Fruit fly (Drosophila melanogaster): Measurements from ENCODE around the gene CG4686.

Gene CG4686

dm6 chr3R:19875118-19875887 is 11.0 kb downstream of the CG4686 start, which contains the start of gene Mrp5 (continued):
- TF ChIP-seq CG3847 (GFP tag; IDR thresholded peaks at IDR 0.05), result no peak; the same call in 1 of the 2 replicates
- TF ChIP-seq grn (GFP tag; optimal IDR thresholded peaks at IDR 0.05), result peak; percentile 71
- TF ChIP-seq B-H2 (GFP tag; optimal IDR thresholded peaks at IDR 0.05), result no peak
- no peak for TF ChIP-seq dati (GFP tag; IDR thresholded peaks at IDR 0.05)
- TF ChIP-seq cad (GFP tag; optimal IDR thresholded peaks at IDR 0.05), result no peak
- TF ChIP-seq CG31365 (tag; optimal IDR thresholded peaks at IDR 0.05), result no peak
- peak; percentile 61 for TF ChIP-seq Awh (GFP tag; IDR thresholded peaks at IDR 0.05)
- TF ChIP-seq NC2β (GFP tag; optimal IDR thresholded peaks at IDR 0.05), result no peak
- TF ChIP-seq lola (GFP tag; optimal IDR thresholded peaks at IDR 0.05), result no peak
- peak; percentile 22 for TF ChIP-seq CoRest (tag; optimal IDR thresholded peaks at IDR 0.05)
- peak; percentile 39 for TF ChIP-seq MESR4 (GFP tag; optimal IDR thresholded peaks at IDR 0.05)
- TF ChIP-seq CG13296 (GFP tag; optimal IDR thresholded peaks at IDR 0.05), result peak; percentile 24
- peak; percentile 53 for TF ChIP-seq Rx (GFP tag; IDR thresholded peaks at IDR 0.05)
- TF ChIP-seq CG9797 (GFP tag; optimal IDR thresholded peaks at IDR 0.05), result no peak
- no peak for TF ChIP-seq eve (GFP tag; optimal IDR thresholded peaks at IDR 0.05)
- TF ChIP-seq Mrtf (GFP tag; IDR thresholded peaks at IDR 0.05), result peak; percentile 36; the same call in 2 of the 3 replicates
- TF ChIP-seq CG30020 (tag; optimal IDR thresholded peaks at IDR 0.05), result no peak
- no peak for TF ChIP-seq bab2 (GFP tag; optimal IDR thresholded peaks at IDR 0.05)
- TF ChIP-seq CG8290 (GFP tag; optimal IDR thresholded peaks at IDR 0.05), result no peak
- TF ChIP-seq CG8290 (tag; optimal IDR thresholded peaks at IDR 0.05), result peak in 1 of 2 experiments; percentile 20
- no peak for TF ChIP-seq schlank (tag; optimal IDR thresholded peaks at IDR 0.05)
- TF ChIP-seq run (tag; optimal IDR thresholded peaks at IDR 0.05), result no peak
- no peak for TF ChIP-seq Vsx1 (GFP tag; optimal IDR thresholded peaks at IDR 0.05)
- TF ChIP-seq CG18619 (GFP tag; optimal IDR thresholded peaks at IDR 0.05), result no peak
- TF ChIP-seq CG17802 (tag; optimal IDR thresholded peaks at IDR 0.05), result no peak
- TF ChIP-seq knrl (GFP tag; IDR thresholded peaks at IDR 0.05; ENCODE audit: partially characterized antibody), result no peak
- TF ChIP-seq sr (GFP tag; IDR thresholded peaks at IDR 0.05), result peak; percentile 91
- TF ChIP-seq ci (GFP tag; IDR thresholded peaks at IDR 0.05), result peak; percentile 76
- no peak for TF ChIP-seq CG3838 (GFP tag; optimal IDR thresholded peaks at IDR 0.05)
- TF ChIP-seq HHEX (GFP tag; optimal IDR thresholded peaks at IDR 0.05), result peak; percentile 6
- TF ChIP-seq CG11093 (GFP tag; IDR thresholded peaks at IDR 0.05), result peak; percentile 54; the same call in 2 of the 3 replicates
- TF ChIP-seq aop (GFP tag; IDR thresholded peaks at IDR 0.05), result peak; percentile 49; the same call in 1 of the 2 replicates
- no peak for TF ChIP-seq chinmo (GFP tag; IDR thresholded peaks at IDR 0.05; ENCODE audit: partially characterized antibody)
- TF ChIP-seq ap (GFP tag; IDR thresholded peaks at IDR 0.05), result peak; percentile 28; the same call in 1 of the 2 replicates
- no peak; the same call in 1 of the 2 replicates for TF ChIP-seq CG9932 (GFP tag; IDR thresholded peaks at IDR 0.05)
- TF ChIP-seq Nf-YB (GFP tag; optimal IDR thresholded peaks at IDR 0.05), result peak; percentile 4
- peak; percentile 42 for TF ChIP-seq NfI (GFP tag; optimal IDR thresholded peaks at IDR 0.05)
- TF ChIP-seq CG17361 (GFP tag; IDR thresholded peaks at IDR 0.05), result peak; percentile 40; the same call in 1 of the 3 replicates
- TF ChIP-seq tgo (GFP tag; IDR thresholded peaks at IDR 0.05), result peak; percentile 63
- no peak for TF ChIP-seq CG8944 (GFP tag; optimal IDR thresholded peaks at IDR 0.05)
- TF ChIP-seq CG12659 (GFP tag; optimal IDR thresholded peaks at IDR 0.05), result peak; percentile 26
- TF ChIP-seq inv (GFP tag; IDR thresholded peaks at IDR 0.05; ENCODE audit: partially characterized antibody), result no peak
- peak; percentile 13 for TF ChIP-seq CG8924 (tag; optimal IDR thresholded peaks at IDR 0.05)
- TF ChIP-seq CG32767 (GFP tag; IDR thresholded peaks at IDR 0.05), result no peak
- peak; percentile 40 for TF ChIP-seq az2 (GFP tag; optimal IDR thresholded peaks at IDR 0.05)
- TF ChIP-seq Side (GFP tag; optimal IDR thresholded peaks at IDR 0.05), result no peak
- TF ChIP-seq CG6175 (GFP tag; IDR thresholded peaks at IDR 0.05), result no peak
- TF ChIP-seq CG2678 (tag; optimal IDR thresholded peaks at IDR 0.05), result peak; percentile 40
- no peak for TF ChIP-seq Ravus (GFP tag; IDR thresholded peaks at IDR 0.05)
- TF ChIP-seq CG2712 (tag; optimal IDR thresholded peaks at IDR 0.05), result no peak

Data from whole organism, embryonic.